Worm (Caenorhabditis elegans) whole organism, L1 larva: Measurements from ENCODE around the gene M153.5.

Experiments
- C16A3.4 ChIP-seq: fragments of 150-350 bp; optimal IDR thresholded peaks from 2 replicates; lab custom pipeline; 2014; ENCODE audit warnings: missing biosample characterization, missing genetic modification characterization
- F16B12.6 ChIP-seq: fragments of 150-350 bp; optimal IDR thresholded peaks from 2 replicates; lab custom pipeline; 2014; ENCODE audit warnings: missing biosample characterization, missing genetic modification characterization
- Y116A8C.19 ChIP-seq: sonication (generic microtip); optimal IDR thresholded peaks from 2 replicates; lab custom pipeline; 2016; ENCODE audit warnings: missing compliant biosample characterization, missing genetic modification characterization, borderline replicate concordance
- aly-2 ChIP-seq: fragments of 150-350 bp; optimal IDR thresholded peaks from 2 replicates; lab custom pipeline; 2014; ENCODE audit warnings: missing biosample characterization, missing genetic modification characterization
- blmp-1 ChIP-seq: fragments of 150-350 bp; optimal IDR thresholded peaks from 2 replicates; lab custom pipeline; 2014; ENCODE audit warnings: missing biosample characterization, missing genetic modification characterization
- ceh-82 ChIP-seq, 3 experiments: fragments of 150-350 bp in 1 of 3; sonication (generic microtip) in 2 of 3; optimal IDR thresholded peaks; 2 replicates each; lab custom pipeline; 2014 to 2017; ENCODE audit warnings: missing biosample characterization in 3 of 3, missing genetic modification characterization in 3 of 3
- ces-1 ChIP-seq: fragments of 150-350 bp; optimal IDR thresholded peaks from 2 replicates; lab custom pipeline; 2014; ENCODE audit warnings: missing biosample characterization, missing genetic modification reagents, missing genetic modification characterization
- dpl-1 ChIP-seq, 3 experiments: fragments of 150-350 bp in 2 of 3; sonication (generic microtip) in 1 of 3; optimal IDR thresholded peaks; 2 replicates each; lab custom pipeline; 2014 to 2017; ENCODE audit warnings: missing biosample characterization in 3 of 3, missing genetic modification characterization in 3 of 3, missing genetic modification reagents in 3 of 3
- dsc-1 ChIP-seq: sonication (generic microtip); optimal IDR thresholded peaks from 2 replicates; lab custom pipeline; 2016; ENCODE audit warnings: mild to moderate bottlenecking, missing genetic modification characterization, missing compliant biosample characterization
- efl-3 ChIP-seq: fragments of 200-800 bp; sonication (Bioruptor generic); optimal IDR thresholded peaks from 2 replicates; lab custom pipeline; 2018; ENCODE audit warnings: mild to moderate bottlenecking, missing genetic modification characterization, missing compliant biosample characterization
- elt-2 ChIP-seq: sonication (generic microtip); optimal IDR thresholded peaks from 2 replicates; lab custom pipeline; 2016; ENCODE audit warnings: missing genetic modification characterization, mild to moderate bottlenecking, inconsistent platforms, missing compliant biosample characterization, missing genetic modification reagents
- elt-3 ChIP-seq, 6 experiments: fragments of 150-350 bp in 1 of 6; sonication (generic microtip); optimal IDR thresholded peaks; 2 replicates each; lab custom pipeline; 2017 to 2018; ENCODE audit warnings: missing biosample characterization in 6 of 6, missing genetic modification characterization in 6 of 6, inconsistent platforms in 1 of 6
- fkh-10 ChIP-seq: sonication (generic microtip); optimal IDR thresholded peaks from 2 replicates; lab custom pipeline; 2017; ENCODE audit warnings: missing biosample characterization, missing genetic modification reagents, missing genetic modification characterization
- fos-1 ChIP-seq: fragments of 150-350 bp; optimal IDR thresholded peaks from 2 replicates; lab custom pipeline; 2014; ENCODE audit warnings: missing biosample characterization, missing genetic modification characterization
- hpl-2 ChIP-seq: fragments of 150-350 bp; optimal IDR thresholded peaks from 2 replicates; lab custom pipeline; 2014; ENCODE audit warnings: missing biosample characterization, missing genetic modification reagents, missing genetic modification characterization
- irx-1 ChIP-seq: sonication (generic microtip); optimal IDR thresholded peaks from 2 replicates; lab custom pipeline; 2016; ENCODE audit warnings: missing genetic modification characterization, missing compliant biosample characterization
- isw-1 ChIP-seq: fragments of 200-800 bp; sonication (Bioruptor generic); IDR thresholded peaks from 2 replicates; pipeline ENCODE4 v1.3.6; 2022; ENCODE audit warnings: missing genetic modification characterization, missing compliant biosample characterization
- jun-1 ChIP-seq: fragments of 150-350 bp; optimal IDR thresholded peaks from 2 replicates; lab custom pipeline; 2014; ENCODE audit warnings: missing biosample characterization, missing genetic modification reagents, missing genetic modification characterization
- lin-14 ChIP-seq: fragments of 200-800 bp; sonication (Bioruptor generic); optimal IDR thresholded peaks from 2 replicates; lab custom pipeline; 2018; ENCODE audit warnings: mild to moderate bottlenecking, missing genetic modification characterization, moderate library complexity, missing compliant biosample characterization
- lin-15B ChIP-seq: fragments of 150-350 bp; sonication (generic microtip); optimal IDR thresholded peaks from 3 replicates; lab custom pipeline; 2014; ENCODE audit warnings: missing biosample characterization, missing genetic modification characterization
- lsy-2 ChIP-seq, 2 experiments: fragments of 150-350 bp; optimal IDR thresholded peaks; 2 replicates each; lab custom pipeline; 2014; ENCODE audit warnings: missing biosample characterization in 2 of 2, missing genetic modification characterization in 2 of 2
- mab-9 ChIP-seq: fragments of 200-800 bp; sonication (Bioruptor generic); IDR thresholded peaks from 2 replicates; pipeline ENCODE4 v1.3.6; 2022; ENCODE audit warnings: missing genetic modification reagents, missing genetic modification characterization, missing compliant biosample characterization
- mdl-1 ChIP-seq, 2 experiments: fragments of 150-350 bp; optimal IDR thresholded peaks; 2 replicates each; lab custom pipeline; 2014 to 2017; ENCODE audit warnings: missing biosample characterization in 2 of 2, missing genetic modification characterization in 2 of 2, inconsistent platforms in 1 of 2
- nhr-20 ChIP-seq: sonication (generic microtip); optimal IDR thresholded peaks from 2 replicates; lab custom pipeline; 2016; ENCODE audit warnings: mild to moderate bottlenecking, missing genetic modification characterization, missing compliant biosample characterization
- nhr-237 ChIP-seq: fragments of 150-350 bp; optimal IDR thresholded peaks from 2 replicates; lab custom pipeline; 2014; ENCODE audit warnings: missing biosample characterization, missing genetic modification characterization
- nhr-47 ChIP-seq: sonication (generic microtip); optimal IDR thresholded peaks from 2 replicates; lab custom pipeline; 2016; ENCODE audit warnings: mild to moderate bottlenecking, missing genetic modification characterization, moderate library complexity, missing compliant biosample characterization
- nhr-71 ChIP-seq: sonication (generic microtip); optimal IDR thresholded peaks from 2 replicates; lab custom pipeline; 2016; ENCODE audit warnings: mild to moderate bottlenecking, missing genetic modification characterization, moderate library complexity, missing compliant biosample characterization
- nhr-76 ChIP-seq: sonication (generic microtip); optimal IDR thresholded peaks from 2 replicates; lab custom pipeline; 2017; ENCODE audit warnings: missing biosample characterization, missing genetic modification characterization
- nhr-85 ChIP-seq: sonication (generic microtip); peaks from one replicate; lab custom pipeline; 2016; ENCODE audit warnings: missing genetic modification characterization, inconsistent platforms, missing compliant biosample characterization
- pax-3 ChIP-seq: fragments of 200-800 bp; sonication (Bioruptor generic); optimal IDR thresholded peaks from 2 replicates; lab custom pipeline; 2018; ENCODE audit warnings: mild to moderate bottlenecking, missing genetic modification characterization, moderate library complexity, missing compliant biosample characterization
- pqm-1 ChIP-seq: sonication (generic microtip); optimal IDR thresholded peaks from 3 replicates; lab custom pipeline; 2017; ENCODE audit warnings: missing biosample characterization, missing genetic modification characterization
- rnt-1 ChIP-seq: sonication (generic microtip); optimal IDR thresholded peaks from 2 replicates; lab custom pipeline; 2016; ENCODE audit warnings: mild to moderate bottlenecking, missing genetic modification characterization, moderate library complexity, missing compliant biosample characterization
- skn-1 ChIP-seq: fragments of 150-350 bp; optimal IDR thresholded peaks from 2 replicates; lab custom pipeline; 2014; ENCODE audit warnings: missing biosample characterization, missing genetic modification characterization
- snu-23 ChIP-seq: sonication (generic microtip); optimal IDR thresholded peaks from 2 replicates; lab custom pipeline; 2016; ENCODE audit warnings: missing genetic modification characterization, missing compliant biosample characterization
- sox-4 ChIP-seq: sonication (generic microtip); optimal IDR thresholded peaks from 2 replicates; lab custom pipeline; 2016; ENCODE audit warnings: missing genetic modification characterization, missing compliant biosample characterization
- swsn-7 ChIP-seq: sonication (generic microtip); optimal IDR thresholded peaks from 2 replicates; lab custom pipeline; 2016; ENCODE audit warnings: missing genetic modification characterization, missing compliant biosample characterization
- tlp-1 ChIP-seq: fragments of 150-350 bp; optimal IDR thresholded peaks from 2 replicates; lab custom pipeline; 2014; ENCODE audit warnings: missing biosample characterization, missing genetic modification characterization
- unc-130 ChIP-seq: fragments of 150-350 bp; optimal IDR thresholded peaks from 2 replicates; lab custom pipeline; 2017; ENCODE audit warnings: missing biosample characterization, missing genetic modification characterization, inconsistent platforms
- unc-30 ChIP-seq: sonication (generic microtip); optimal IDR thresholded peaks from 2 replicates; lab custom pipeline; 2017; ENCODE audit warnings: missing biosample characterization, missing genetic modification characterization
- unc-62 ChIP-seq: fragments of 150-350 bp; optimal IDR thresholded peaks from 2 replicates; lab custom pipeline; 2014; ENCODE audit warnings: missing biosample characterization, missing genetic modification reagents, missing genetic modification characterization
- unc-86 ChIP-seq: sonication (generic microtip); optimal IDR thresholded peaks from 2 replicates; lab custom pipeline; 2016; ENCODE audit warnings: missing genetic modification characterization, missing compliant biosample characterization
- vab-15 ChIP-seq: sonication (generic microtip); optimal IDR thresholded peaks from 2 replicates; lab custom pipeline; 2017; ENCODE audit warnings: missing genotype, mild to moderate bottlenecking, missing genetic modification characterization, missing compliant biosample characterization
- xbp-1 ChIP-seq: sonication (generic microtip); optimal IDR thresholded peaks from 2 replicates; lab custom pipeline; 2016; ENCODE audit warnings: missing genetic modification characterization, missing compliant biosample characterization
- zip-4 ChIP-seq: fragments of 200-800 bp; sonication (Bioruptor generic); optimal IDR thresholded peaks from 2 replicates; lab custom pipeline; 2018; ENCODE audit warnings: mild to moderate bottlenecking, missing genetic modification characterization, moderate library complexity, missing compliant biosample characterization
- ztf-11 ChIP-seq, 2 experiments: sonication (generic microtip); optimal IDR thresholded peaks; 2 replicates each; lab custom pipeline; 2016 to 2017; ENCODE audit warnings: missing genetic modification characterization in 2 of 2, missing biosample characterization in 1 of 2, missing compliant biosample characterization in 1 of 2
- ztf-4 ChIP-seq: fragments of 150-350 bp; optimal IDR thresholded peaks from 2 replicates; lab custom pipeline; 2014; ENCODE audit warnings: missing biosample characterization, missing genetic modification characterization

Gene M153.5

DNA sequence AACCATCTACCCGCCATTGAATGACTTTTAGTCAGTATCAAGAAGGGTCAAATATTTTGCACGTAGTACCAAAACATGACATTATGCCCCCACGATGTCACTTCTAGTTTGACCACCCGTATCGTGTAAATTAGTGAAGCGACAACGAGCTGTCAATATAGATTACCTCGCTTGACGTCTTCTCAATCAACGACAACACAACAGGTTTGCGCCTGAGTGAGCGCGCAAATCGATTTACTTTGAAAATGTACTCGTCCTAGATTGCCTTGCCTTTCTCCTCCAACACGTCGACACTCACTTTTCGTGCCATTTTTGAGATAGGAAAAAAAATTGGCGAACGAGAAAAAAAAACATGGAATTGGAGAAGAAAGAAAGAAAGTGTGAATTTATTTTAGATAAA is 36.9 kb downstream of the M153.5 start (continued):
- peak in 1 of 3 experiments; percentile 25 for TF ChIP-seq ceh-82 (tag; optimal IDR thresholded peaks at IDR 0.05; lab: Kevin White, UChicago)
- peak; percentile 53 for TF ChIP-seq snu-23 (GFP tag; lab: Kevin White, UChicago)
- no peak for TF ChIP-seq F16B12.6 (tag; lab: Kevin White, UChicago)
- peak; percentile 62 for TF ChIP-seq nhr-71 (tag; lab: Kevin White, UChicago)
- peak; percentile 74 for TF ChIP-seq unc-130 (tag; lab: Kevin White, UChicago)
- no peak for TF ChIP-seq unc-30 (tag; lab: Kevin White, UChicago)
- peak; percentile 26 for TF ChIP-seq nhr-47 (tag; lab: Kevin White, UChicago)
- peak in 1 of 2 experiments; percentile 1 for TF ChIP-seq mdl-1 (tag; optimal IDR thresholded peaks at IDR 0.05; lab: Kevin White, UChicago)
- TF ChIP-seq pax-3 (tag; lab: Kevin White, UChicago), result no peak
- TF ChIP-seq nhr-20 (tag; lab: Kevin White, UChicago), result peak; percentile 80
- TF ChIP-seq C16A3.4 (tag; lab: Kevin White, UChicago), result no peak
- TF ChIP-seq zip-4 (GFP tag; lab: Kevin White, UChicago), result no peak
- no peak for TF ChIP-seq sox-4 (tag; lab: Kevin White, UChicago)
- no peak for TF ChIP-seq skn-1 (tag; lab: Kevin White, UChicago)

DNA sequence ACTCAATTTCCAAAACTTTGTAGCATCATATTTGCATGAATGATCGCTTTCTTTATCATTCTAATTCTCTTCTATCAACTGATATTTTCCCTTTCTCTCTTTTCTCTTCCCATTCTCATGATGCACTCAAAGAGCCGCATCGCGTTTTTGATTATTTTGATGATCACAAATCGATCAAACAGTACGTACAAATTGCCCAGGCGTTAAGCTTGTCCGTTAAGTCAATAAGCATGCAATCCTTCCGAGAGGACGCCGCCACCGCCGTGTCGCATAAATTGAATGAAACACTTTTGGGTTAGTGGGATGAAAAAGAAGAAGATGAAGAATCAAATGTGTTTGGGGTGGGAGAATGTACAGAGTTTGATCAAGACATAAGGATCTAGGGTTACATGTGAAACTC is 37.8 kb downstream of the M153.5 start:
- TF ChIP-seq nhr-85 (tag; lab: Kevin White, UChicago) (no peak), fos-1 (no peak), ztf-4 (tag; lab: Kevin White, UChicago) (no peak), ces-1 (GFP tag; lab: Kevin White, UChicago) (no peak), elt-3 (tag; optimal IDR thresholded peaks at IDR 0.05; lab: Kevin White, UChicago) (no peak), jun-1 (tag; lab: Kevin White, UChicago) (no peak), efl-3 (GFP tag; lab: Kevin White, UChicago) (no peak), hpl-2 (GFP tag; lab: Kevin White, UChicago) (no peak), dsc-1 (tag; lab: Kevin White, UChicago) (peak; percentile 63), blmp-1 (tag; lab: Kevin White, UChicago) (peak; percentile 24), swsn-7 (tag; lab: Kevin White, UChicago) (no peak), mdl-1 (tag; optimal IDR thresholded peaks at IDR 0.05; lab: Kevin White, UChicago) (no peak), isw-1 (no peak), lin-14 (GFP tag; lab: Kevin White, UChicago) (peak; percentile 16), unc-30 (tag; lab: Kevin White, UChicago) (no peak), lin-15B (tag; lab: Kevin White, UChicago) (no peak), vab-15 (tag; lab: Kevin White, UChicago) (no peak), aly-2 (tag; lab: Kevin White, UChicago) (no peak), nhr-237 (no peak), fkh-10 (GFP tag; lab: Kevin White, UChicago) (no peak), Y116A8C.19 (tag; lab: Kevin White, UChicago) (no peak), xbp-1 (tag; lab: Kevin White, UChicago) (no peak)

DNA sequence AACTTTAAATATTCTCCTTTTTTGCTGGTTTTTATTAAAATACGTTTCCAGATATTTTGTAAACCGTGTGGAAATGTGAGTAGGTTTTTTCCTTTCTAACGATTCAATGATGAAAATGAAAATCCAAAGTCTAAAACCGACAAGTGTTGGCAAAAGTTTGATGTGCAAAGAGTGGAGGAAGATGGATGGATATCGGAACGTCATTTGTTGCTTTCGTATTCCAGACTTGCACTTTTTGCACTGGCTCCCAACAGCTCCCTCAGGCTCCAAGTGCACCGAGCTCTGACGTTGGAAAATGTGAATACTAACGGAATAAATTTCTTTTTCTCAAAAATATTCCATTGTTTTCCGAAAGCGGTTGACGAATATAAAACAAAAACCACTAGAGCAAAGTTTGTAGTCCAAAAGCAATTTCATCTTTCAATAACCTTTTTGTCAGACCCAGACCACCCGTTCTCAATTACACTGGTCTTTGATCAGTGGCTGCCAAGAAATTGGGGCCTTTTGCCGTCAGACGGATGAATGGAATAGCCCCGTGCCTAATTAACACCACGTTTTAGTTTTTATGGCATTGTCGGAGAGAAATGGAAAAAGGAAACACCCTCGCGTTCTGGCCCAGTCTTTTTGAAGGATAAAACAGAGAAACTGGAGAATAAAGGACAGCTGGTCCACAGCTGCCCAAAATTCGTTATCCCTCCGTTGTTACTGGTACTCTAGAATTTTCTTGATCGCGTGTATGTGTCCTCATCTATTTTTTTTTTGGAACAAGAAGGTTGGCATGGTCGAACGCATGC is 39.1 kb downstream of the M153.5 start:
- no peak for TF ChIP-seq irx-1 (tag; lab: Kevin White, UChicago)
- peak in 1 of 2 experiments; percentile 65 for TF ChIP-seq ztf-11 (tag; optimal IDR thresholded peaks at IDR 0.05; lab: Kevin White, UChicago)
- TF ChIP-seq lsy-2 (tag; optimal IDR thresholded peaks at IDR 0.05; lab: Kevin White, UChicago), result peak in 1 of 2 experiments; percentile 2
- TF ChIP-seq nhr-71 (tag; lab: Kevin White, UChicago), result peak; percentile 14
- TF ChIP-seq pqm-1 (tag; lab: Kevin White, UChicago), result no peak
- TF ChIP-seq dpl-1 (GFP tag; optimal IDR thresholded peaks at IDR 0.05; lab: Kevin White, UChicago), result no peak
- TF ChIP-seq snu-23 (GFP tag; lab: Kevin White, UChicago), result no peak
- TF ChIP-seq unc-86 (tag; lab: Kevin White, UChicago), result peak; percentile 12
- no peak for TF ChIP-seq sox-4 (tag; lab: Kevin White, UChicago)
- TF ChIP-seq dsc-1 (tag; lab: Kevin White, UChicago), result peak; percentile 96
- no peak for TF ChIP-seq unc-62 (GFP tag; lab: Kevin White, UChicago)
- TF ChIP-seq rnt-1 (tag; lab: Kevin White, UChicago), result peak; percentile 24
- no peak for TF ChIP-seq elt-2
- no peak for TF ChIP-seq lin-15B (tag; lab: Kevin White, UChicago)
- no peak for TF ChIP-seq tlp-1 (tag; lab: Kevin White, UChicago)
- TF ChIP-seq vab-15 (tag; lab: Kevin White, UChicago), result no peak
- no peak for TF ChIP-seq fos-1
- no peak for TF ChIP-seq jun-1 (tag; lab: Kevin White, UChicago)
- TF ChIP-seq lin-14 (GFP tag; lab: Kevin White, UChicago), result peak; percentile 58
- no peak for TF ChIP-seq mab-9 (GFP tag; lab: Robert Waterston, UW)
- no peak for TF ChIP-seq pax-3 (tag; lab: Kevin White, UChicago)
- TF ChIP-seq nhr-237, result no peak
- TF ChIP-seq C16A3.4 (tag; lab: Kevin White, UChicago), result no peak
- TF ChIP-seq nhr-76 (tag; lab: Kevin White, UChicago), result no peak
- no peak for TF ChIP-seq aly-2 (tag; lab: Kevin White, UChicago)
